Fruit fly (Drosophila melanogaster) whole organism, adult: Measurements from ENCODE around the gene Hsp22.

Source experiments
- CG11617 ChIP-seq: fragments of 200-800 bp; sonication (Bioruptor generic); optimal IDR thresholded peaks from 2 replicates; lab custom pipeline; 2017; ENCODE audit warnings: mild to moderate bottlenecking, missing biosample characterization, missing genetic modification reagents, missing genetic modification characterization
- CG14711 ChIP-seq: fragments of 200-800 bp; sonication (Bioruptor generic); optimal IDR thresholded peaks from 2 replicates; lab custom pipeline; 2018; ENCODE audit warnings: missing biosample characterization, mild to moderate bottlenecking, missing genetic modification characterization, moderate library complexity
- CG1620 ChIP-seq: fragments of 200-800 bp; sonication (Bioruptor generic); optimal IDR thresholded peaks from 2 replicates; lab custom pipeline; 2016; ENCODE audit warnings: missing biosample characterization, missing genetic modification characterization
- CG5204 ChIP-seq: fragments of 200-800 bp; sonication (Bioruptor generic); optimal IDR thresholded peaks from 2 replicates; lab custom pipeline; 2016; ENCODE audit warnings: missing biosample characterization, missing genetic modification characterization
- Hr96 ChIP-seq: fragments of 200-800 bp; sonication (Bioruptor generic); optimal IDR thresholded peaks from 2 replicates; lab custom pipeline; 2016; ENCODE audit warnings: missing biosample characterization, missing genetic modification characterization
- cic ChIP-seq: fragments of 200-800 bp; sonication (Bioruptor generic); optimal IDR thresholded peaks from 2 replicates; lab custom pipeline; 2017; ENCODE audit warnings: missing biosample characterization, mild to moderate bottlenecking, missing genetic modification characterization, moderate library complexity
- kay ChIP-seq: fragments of 200-800 bp; sonication (Bioruptor generic); peaks from one replicate; lab custom pipeline; 2016; ENCODE audit warnings: missing biosample characterization, missing genetic modification characterization, borderline replicate concordance
- tj ChIP-seq: fragments of 200-800 bp; sonication (Bioruptor generic); optimal IDR thresholded peaks from 3 replicates; lab custom pipeline; 2017; ENCODE audit warnings: missing biosample characterization, mild to moderate bottlenecking, missing genetic modification characterization, moderate library complexity
- toe ChIP-seq: fragments of 200-800 bp; sonication (Bioruptor generic); optimal IDR thresholded peaks from 2 replicates; lab custom pipeline; 2016; ENCODE audit warnings: missing biosample characterization, missing genetic modification characterization

DNA sequence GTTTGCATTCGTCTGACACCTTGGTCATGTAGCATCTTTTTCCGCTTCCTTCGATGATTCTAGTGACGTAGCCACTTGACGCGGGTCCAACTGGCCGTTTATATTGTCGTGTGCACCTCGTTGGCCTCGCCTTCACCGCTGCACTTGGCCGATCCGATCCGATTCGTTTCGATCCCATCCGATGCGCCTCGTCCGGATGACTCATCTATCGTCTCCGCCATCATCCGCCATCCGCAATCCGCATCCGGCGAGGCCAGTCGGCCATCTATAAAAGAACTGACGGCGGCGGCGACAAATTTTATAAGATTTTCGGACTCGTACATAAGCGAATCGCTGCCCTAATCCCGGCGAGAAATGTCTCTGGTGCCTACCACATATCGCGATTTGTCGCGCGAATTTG, 2.4 kb downstream of the Hsp22 start, which contains the start of gene CG4461:
- TF ChIP-seq toe (GFP tag; lab: Kevin White, UChicago), result no peak
- no peak for TF ChIP-seq kay (GFP tag; lab: Kevin White, UChicago)
- TF ChIP-seq cic, result no peak
- TF ChIP-seq CG5204, result no peak
- TF ChIP-seq CG1620, result no peak
- TF ChIP-seq Hr96 (GFP tag; lab: Kevin White, UChicago), result no peak
- no peak for TF ChIP-seq CG11617 (GFP tag; lab: Kevin White, UChicago)
- no peak for TF ChIP-seq CG14711 (tag; lab: Kevin White, UChicago)
- TF ChIP-seq tj (GFP tag; lab: Kevin White, UChicago), result no peak
